Worm (Caenorhabditis elegans) whole organism, L4 larva: ENCODE results near the gene F28C10.3.
A peak's percentile ranks its signal among the peaks of the same experiment; 100 is the strongest.

Source experiments
- F10B5.3 ChIP-seq: sonication (generic microtip); optimal IDR thresholded peaks from 2 replicates; lab custom pipeline; 2016; ENCODE audit warnings: mild to moderate bottlenecking, missing genetic modification characterization, missing compliant biosample characterization
- F37D6.2 ChIP-seq: sonication (generic microtip); optimal IDR thresholded peaks from 2 replicates; lab custom pipeline; 2016; ENCODE audit warnings: mild to moderate bottlenecking, missing genetic modification characterization, missing compliant biosample characterization
- F49E8.2 ChIP-seq: sonication (generic microtip); optimal IDR thresholded peaks from 2 replicates; lab custom pipeline; 2016; ENCODE audit warnings: missing compliant biosample characterization, mild to moderate bottlenecking, missing genetic modification characterization, borderline replicate concordance
- R02D3.7 ChIP-seq: fragments of 150-350 bp; sonication (generic microtip); optimal IDR thresholded peaks from 3 replicates; lab custom pipeline; 2014; ENCODE audit warnings: missing biosample characterization, missing genetic modification characterization
- Y105C5A.15 ChIP-seq: fragments of 200-800 bp; sonication (Bioruptor generic); IDR thresholded peaks from 2 replicates; pipeline ENCODE4 v1.3.6; 2022; ENCODE audit warnings: missing genetic modification characterization, missing compliant biosample characterization
- Y48G9A.11 ChIP-seq: fragments of 200-800 bp; sonication (Bioruptor generic); IDR thresholded peaks from 2 replicates; pipeline ENCODE4 v1.3.6; 2022; ENCODE audit warnings: missing genetic modification reagents, missing genetic modification characterization, missing compliant biosample characterization
- ZK337.2 ChIP-seq: fragments of 200-800 bp; sonication (Bioruptor generic); IDR thresholded peaks from 2 replicates; pipeline ENCODE4 v1.3.6; 2022; ENCODE audit warnings: missing genetic modification reagents, missing genetic modification characterization, missing compliant biosample characterization
- aha-1 ChIP-seq: fragments of 150-350 bp; peaks from one replicate; lab custom pipeline; 2014; ENCODE audit warnings: missing biosample characterization, missing genetic modification characterization
- ama-1 ChIP-seq: fragments of 150-350 bp; optimal IDR thresholded peaks from 2 replicates; lab custom pipeline; 2014; ENCODE audit warnings: inconsistent platforms, mixed read lengths
- arid-1 ChIP-seq: fragments of 200-800 bp; sonication (Bioruptor generic); conservative IDR thresholded peaks from 2 replicates; pipeline ENCODE4 v1.3.6; 2022; ENCODE audit warnings: missing genetic modification reagents, missing genetic modification characterization, missing compliant biosample characterization
- ceh-20 ChIP-seq: fragments of 200-800 bp; sonication (Bioruptor generic); IDR thresholded peaks from 2 replicates; pipeline ENCODE4 v1.3.6; 2022; ENCODE audit warnings: missing genetic modification reagents, missing genetic modification characterization, missing compliant biosample characterization
- ceh-28 ChIP-seq: fragments of 150-350 bp; optimal IDR thresholded peaks from 2 replicates; lab custom pipeline; 2014; ENCODE audit warnings: missing biosample characterization, missing genetic modification reagents, missing genetic modification characterization
- ceh-44 ChIP-seq: fragments of 200-800 bp; sonication (Bioruptor generic); IDR thresholded peaks from 2 replicates; pipeline ENCODE4 v1.3.6; 2022; ENCODE audit warnings: missing genetic modification reagents, missing genetic modification characterization, missing compliant biosample characterization
- ces-1 ChIP-seq: fragments of 150-350 bp; sonication (generic microtip); optimal IDR thresholded peaks from 4 replicates; lab custom pipeline; 2014; ENCODE audit warnings: missing biosample characterization, missing genetic modification reagents, missing genetic modification characterization
- ctbp-1 ChIP-seq: fragments of 200-800 bp; sonication (Bioruptor generic); IDR thresholded peaks from 2 replicates; pipeline ENCODE4 v1.3.6; 2022; ENCODE audit warnings: missing genetic modification reagents, missing genetic modification characterization, missing compliant biosample characterization
- daf-12 ChIP-seq: fragments of 150-350 bp; optimal IDR thresholded peaks from 2 replicates; lab custom pipeline; 2014; ENCODE audit warnings: missing biosample characterization, missing genetic modification reagents, missing genetic modification characterization
- daf-16 ChIP-seq, 3 experiments: sonication (generic microtip); optimal IDR thresholded peaks; 2 replicates each; lab custom pipeline; 2016 to 2017; ENCODE audit warnings: missing genetic modification characterization in 3 of 3, missing genetic modification reagents in 3 of 3, mild to moderate bottlenecking in 2 of 3, missing compliant biosample characterization in 2 of 3, missing biosample characterization in 1 of 3, moderate library complexity in 1 of 3
- daf-8 ChIP-seq: fragments of 200-800 bp; sonication (Bioruptor generic); IDR thresholded peaks from 2 replicates; pipeline ENCODE4 v1.3.6; 2022; ENCODE audit warnings: missing genetic modification characterization, missing compliant biosample characterization
- dmd-8 ChIP-seq: fragments of 200-800 bp; sonication (Bioruptor generic); IDR thresholded peaks from 2 replicates; pipeline ENCODE4 v1.3.6; 2022; ENCODE audit warnings: missing genetic modification characterization, missing compliant biosample characterization
- dpl-1 ChIP-seq: fragments of 150-350 bp; optimal IDR thresholded peaks from 2 replicates; lab custom pipeline; 2014; ENCODE audit warnings: missing biosample characterization, missing genetic modification reagents, missing genetic modification characterization
- duxl-1 ChIP-seq: sonication (generic microtip); optimal IDR thresholded peaks from 2 replicates; lab custom pipeline; 2016; ENCODE audit warnings: mild to moderate bottlenecking, missing genetic modification characterization, moderate library complexity, missing compliant biosample characterization; ENCODE audit not compliant: poor library complexity
- egl-27 ChIP-seq: sonication (generic microtip); optimal IDR thresholded peaks from 3 replicates; lab custom pipeline; 2017; ENCODE audit warnings: missing biosample characterization, missing genetic modification reagents, missing genetic modification characterization
- egl-43 ChIP-seq: fragments of 200-800 bp; sonication (Bioruptor generic); IDR thresholded peaks from 2 replicates; pipeline ENCODE4 v1.3.6; 2022; ENCODE audit warnings: missing genetic modification reagents, missing genetic modification characterization, missing compliant biosample characterization
- fos-1 ChIP-seq: fragments of 150-350 bp; optimal IDR thresholded peaks from 2 replicates; lab custom pipeline; 2014; ENCODE audit warnings: missing biosample characterization, missing genetic modification characterization
- hlh-30 ChIP-seq: sonication (generic microtip); optimal IDR thresholded peaks from 2 replicates; lab custom pipeline; 2017; ENCODE audit warnings: antibody characterized with exemption, mild to moderate bottlenecking, missing genetic modification characterization, missing compliant biosample characterization; ENCODE audit not compliant: insufficient read depth
- jun-1 ChIP-seq: fragments of 150-350 bp; optimal IDR thresholded peaks from 2 replicates; lab custom pipeline; 2014; ENCODE audit warnings: missing biosample characterization, missing genetic modification reagents, missing genetic modification characterization
- lim-7 ChIP-seq: fragments of 200-800 bp; sonication (Bioruptor generic); IDR thresholded peaks from 2 replicates; pipeline ENCODE4 v1.3.6; 2022; ENCODE audit warnings: missing genetic modification characterization, missing compliant biosample characterization
- lin-1 ChIP-seq: fragments of 200-800 bp; sonication (Bioruptor generic); IDR thresholded peaks from 2 replicates; pipeline ENCODE4 v1.3.6; 2022; ENCODE audit warnings: missing genetic modification reagents, missing genetic modification characterization, missing compliant biosample characterization
- lin-13 ChIP-seq: fragments of 150-350 bp; optimal IDR thresholded peaks from 2 replicates; lab custom pipeline; 2014; ENCODE audit warnings: missing biosample characterization, missing genetic modification reagents, missing genetic modification characterization
- lin-29 ChIP-seq: fragments of 200-800 bp; sonication (Bioruptor generic); IDR thresholded peaks from 2 replicates; pipeline ENCODE4 v1.3.6; 2022; ENCODE audit warnings: missing genetic modification reagents, missing genetic modification characterization, missing compliant biosample characterization
- madf-9 ChIP-seq: fragments of 200-800 bp; sonication (Bioruptor generic); conservative IDR thresholded peaks from 2 replicates; pipeline ENCODE4 v1.3.6; 2022; ENCODE audit warnings: missing genetic modification reagents, missing genetic modification characterization, missing compliant biosample characterization
- mdt-29 ChIP-seq: fragments of 200-800 bp; sonication (Bioruptor generic); IDR thresholded peaks from 2 replicates; pipeline ENCODE4 v1.3.6; 2022; ENCODE audit warnings: missing genetic modification reagents, missing genetic modification characterization, missing compliant biosample characterization
- mep-1 ChIP-seq: fragments of 150-350 bp; sonication (generic microtip); optimal IDR thresholded peaks from 3 replicates; lab custom pipeline; 2014; ENCODE audit warnings: missing biosample characterization, missing genetic modification characterization
- mes-2 ChIP-seq: sonication (generic microtip); optimal IDR thresholded peaks from 2 replicates; lab custom pipeline; 2016; ENCODE audit warnings: missing genotype, mild to moderate bottlenecking, missing genetic modification characterization, missing compliant biosample characterization; ENCODE audit not compliant: poor library complexity, severe bottlenecking
- mxl-2 ChIP-seq: fragments of 200-800 bp; sonication (Bioruptor generic); conservative IDR thresholded peaks from 2 replicates; pipeline ENCODE4 v1.3.6; 2022; ENCODE audit warnings: missing genetic modification reagents, missing genetic modification characterization, missing compliant biosample characterization
- mxl-3 ChIP-seq: fragments of 200-800 bp; sonication (Bioruptor generic); optimal IDR thresholded peaks from 2 replicates; lab custom pipeline; 2018; ENCODE audit warnings: mild to moderate bottlenecking, missing genetic modification characterization, missing compliant biosample characterization
- nhr-102 ChIP-seq: sonication (generic microtip); optimal IDR thresholded peaks from 2 replicates; lab custom pipeline; 2016; ENCODE audit warnings: mild to moderate bottlenecking, missing genetic modification characterization, moderate library complexity, missing compliant biosample characterization
- nhr-11 ChIP-seq: fragments of 150-350 bp; optimal IDR thresholded peaks from 2 replicates; lab custom pipeline; 2014; ENCODE audit warnings: missing biosample characterization, missing genetic modification characterization
- nhr-41 ChIP-seq: fragments of 200-800 bp; sonication (Bioruptor generic); IDR thresholded peaks from 2 replicates; pipeline ENCODE4 v1.3.6; 2022; ENCODE audit warnings: missing genetic modification reagents, missing genetic modification characterization, missing compliant biosample characterization
- nhr-48 ChIP-seq: sonication (generic microtip); optimal IDR thresholded peaks from 2 replicates; lab custom pipeline; 2016; ENCODE audit warnings: mild to moderate bottlenecking, missing genetic modification characterization, missing compliant biosample characterization
- nhr-76 ChIP-seq: fragments of 150-350 bp; optimal IDR thresholded peaks from 2 replicates; lab custom pipeline; 2014; ENCODE audit warnings: missing biosample characterization, missing genetic modification characterization
- nhr-77 ChIP-seq: fragments of 150-350 bp; optimal IDR thresholded peaks from 2 replicates; lab custom pipeline; 2014; ENCODE audit warnings: missing biosample characterization, missing genetic modification characterization
- pqm-1 ChIP-seq: sonication (generic microtip); optimal IDR thresholded peaks from 2 replicates; lab custom pipeline; 2017; ENCODE audit warnings: missing biosample characterization, missing genetic modification characterization
- saeg-2 ChIP-seq: fragments of 200-800 bp; sonication (Bioruptor generic); IDR thresholded peaks from 2 replicates; pipeline ENCODE4 v1.3.6; 2022; ENCODE audit warnings: missing genetic modification reagents, missing genetic modification characterization, missing compliant biosample characterization
- skn-1 ChIP-seq: fragments of 150-350 bp; optimal IDR thresholded peaks from 2 replicates; lab custom pipeline; 2014; ENCODE audit warnings: missing biosample characterization, missing genetic modification characterization
- snpc-4 ChIP-seq: fragments of 150-350 bp; optimal IDR thresholded peaks from 2 replicates; lab custom pipeline; 2014; ENCODE audit warnings: missing biosample characterization, missing genetic modification characterization
- tag-97 ChIP-seq: fragments of 200-800 bp; sonication (Bioruptor generic); IDR thresholded peaks from 2 replicates; pipeline ENCODE4 v1.3.6; 2022; ENCODE audit warnings: missing genetic modification characterization, missing compliant biosample characterization
- unc-39 ChIP-seq: sonication (generic microtip); optimal IDR thresholded peaks from 2 replicates; lab custom pipeline; 2017; ENCODE audit warnings: missing biosample characterization, missing genetic modification characterization
- unc-62 ChIP-seq, 3 experiments: fragments of 150-350 bp in 1 of 3; sonication (generic microtip); optimal IDR thresholded peaks in 2 of 3; peaks in 1 of 3; 1 replicate in 1 of 3; 2 replicates in 2 of 3; lab custom pipeline; 2014 to 2017; ENCODE audit warnings: missing biosample characterization in 3 of 3, missing genetic modification characterization in 3 of 3, missing genetic modification reagents in 3 of 3, missing genotype in 1 of 3
- zag-1 ChIP-seq: fragments of 150-350 bp; optimal IDR thresholded peaks from 2 replicates; lab custom pipeline; 2014; ENCODE audit warnings: missing biosample characterization, missing genetic modification characterization
- zip-11 ChIP-seq: fragments of 200-800 bp; sonication (Bioruptor generic); IDR thresholded peaks from 2 replicates; pipeline ENCODE4 v1.3.6; 2022; ENCODE audit warnings: missing genetic modification characterization, missing compliant biosample characterization
- ztf-7 ChIP-seq: fragments of 150-350 bp; optimal IDR thresholded peaks from 2 replicates; lab custom pipeline; 2014; ENCODE audit warnings: missing biosample characterization, missing genetic modification characterization

The F28C10.3 gene

DNA sequence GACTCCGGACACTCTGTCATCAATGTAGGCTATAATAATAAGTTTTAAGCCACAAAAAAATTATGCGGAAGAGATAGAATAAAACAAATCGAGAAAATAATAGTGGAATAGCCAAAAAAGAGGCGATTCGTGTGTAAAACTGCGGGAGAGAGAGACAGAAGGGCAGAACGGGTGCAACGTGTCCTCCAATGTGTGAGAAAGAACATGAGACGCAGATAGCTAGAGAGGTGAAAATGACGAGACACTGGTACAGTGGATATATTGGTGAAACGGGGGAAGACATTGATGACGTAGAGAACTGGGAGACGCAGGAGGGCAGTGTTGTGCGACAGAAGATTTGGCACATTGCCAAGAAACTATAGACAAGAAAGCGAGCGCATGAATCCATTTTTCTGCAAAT, at the start of gene F28C10.3:
TSS of gene F28C10.3 (minus strand) at position 101 of the 400 bp plus-strand sequence.
- TF ChIP-seq arid-1 (no peak), ctbp-1 (peak; percentile 60), nhr-41 (GFP tag; lab: Robert Waterston, UW) (no peak), ceh-28 (tag; lab: Kevin White, UChicago) (no peak), daf-12 (no peak), daf-16 (GFP tag; optimal IDR thresholded peaks at IDR 0.05; lab: Kevin White, UChicago) (peak in 1 of 2 experiments; percentile 27), daf-16 (tag; optimal IDR thresholded peaks at IDR 0.05; lab: Kevin White, UChicago) (no peak), Y48G9A.11 (GFP tag; lab: Robert Waterston, UW) (no peak), tag-97 (GFP tag; lab: Robert Waterston, UW) (no peak), mxl-3 (GFP tag; lab: Kevin White, UChicago) (peak; percentile 78), egl-27 (tag; lab: Kevin White, UChicago) (no peak), ZK337.2 (GFP tag; lab: Robert Waterston, UW) (no peak), lin-13 (peak; percentile 58), egl-43 (GFP tag; lab: Robert Waterston, UW) (no peak), mes-2 (tag; lab: Kevin White, UChicago) (peak; percentile 81), lin-29 (peak; percentile 28; the same call in 1 of the 2 replicates), nhr-11 (tag; lab: Kevin White, UChicago) (peak; percentile 80), daf-8 (GFP tag; lab: Robert Waterston, UW) (no peak), zag-1 (peak; percentile 82), mdt-29 (GFP tag; lab: Robert Waterston, UW) (no peak), unc-39 (tag; lab: Kevin White, UChicago) (no peak), nhr-76 (tag; lab: Kevin White, UChicago) (no peak), aha-1 (tag; lab: Kevin White, UChicago) (peak; percentile 96), unc-62 (GFP tag; optimal IDR thresholded peaks at IDR 0.05 in 1 of 2; lab: Kevin White, UChicago) (peak in 1 of 2 experiments; percentile 94), unc-62 (tag; optimal IDR thresholded peaks at IDR 0.05; lab: Kevin White, UChicago) (no peak), hlh-30 (tag; lab: Kevin White, UChicago) (peak; percentile 84), saeg-2 (GFP tag; lab: Robert Waterston, UW) (no peak), dmd-8 (no peak), duxl-1 (tag; lab: Kevin White, UChicago) (peak; percentile 53), lim-7 (GFP tag; lab: Robert Waterston, UW) (no peak), F37D6.2 (tag; lab: Kevin White, UChicago) (peak; percentile 45), ama-1 (lab: Kevin White, UChicago) (no peak), F10B5.3 (tag; lab: Kevin White, UChicago) (no peak), mep-1 (peak; percentile 91), lin-1 (GFP tag; lab: Robert Waterston, UW) (0 out of 2 replicates have a peak, but pooled peaks have one; percentile 19), madf-9 (GFP tag; lab: Robert Waterston, UW) (no peak), ztf-7 (tag; lab: Kevin White, UChicago) (no peak), zip-11 (GFP tag; lab: Robert Waterston, UW) (no peak), snpc-4 (tag; lab: Kevin White, UChicago) (no peak), ceh-44 (GFP tag; lab: Robert Waterston, UW) (no peak), nhr-77 (tag; lab: Kevin White, UChicago) (peak; percentile 38), mxl-2 (no peak), ceh-20 (GFP tag; lab: Robert Waterston, UW) (peak; percentile 71; the same call in 1 of the 2 replicates), dpl-1 (GFP tag; lab: Kevin White, UChicago) (peak; percentile 37), fos-1 (no peak), pqm-1 (tag; lab: Kevin White, UChicago) (no peak), Y105C5A.15 (GFP tag; lab: Robert Waterston, UW) (no peak), skn-1 (tag; lab: Kevin White, UChicago) (no peak), ces-1 (GFP tag; lab: Kevin White, UChicago) (no peak), nhr-102 (tag; lab: Kevin White, UChicago) (no peak), jun-1 (tag; lab: Kevin White, UChicago) (no peak), F49E8.2 (tag; lab: Kevin White, UChicago) (no peak), nhr-48 (tag; lab: Kevin White, UChicago) (peak; percentile 99), R02D3.7 (no peak)
